Worm (Caenorhabditis elegans): ENCODE data around the gene nspb-3.

Gene nspb-3

ce11 chrIV:6556624-6557368 lies 38.0 kb downstream of the nspb-3 start, which contains the start of gene try-3 (continued):
- TF ChIP-seq R02D3.7 (tag; optimal IDR thresholded peaks at IDR 0.05) (no peak), hlh-30 (tag; optimal IDR thresholded peaks at IDR 0.05; ENCODE audit: insufficient read depth) (peak; percentile 68), lim-7 (GFP tag; IDR thresholded peaks at IDR 0.05) (peak; percentile 97), daf-8 (GFP tag; IDR thresholded peaks at IDR 0.05) (0 out of 2 replicates have a peak, but pooled peaks have one; percentile 15), mxl-2 (GFP tag; conservative IDR thresholded peaks at IDR 0.05) (0 out of 2 replicates have a peak, but pooled peaks have one; percentile 16), nhr-237 (tag; optimal IDR thresholded peaks at IDR 0.05) (no peak), hmg-1.1 (GFP tag; IDR thresholded peaks at IDR 0.05) (peak; percentile 88), jun-1 (tag; optimal IDR thresholded peaks at IDR 0.05) (no peak), hlh-11 (tag; optimal IDR thresholded peaks at IDR 0.05) (peak; percentile 72), gei-8 (GFP tag; optimal IDR thresholded peaks at IDR 0.05) (peak; percentile 73), Y48G9A.11 (GFP tag; IDR thresholded peaks at IDR 0.05) (peak; percentile 76), T20F7.1 (GFP tag; optimal IDR thresholded peaks at IDR 0.05) (no peak), tag-97 (GFP tag; IDR thresholded peaks at IDR 0.05) (no peak), F26F4.8 (GFP tag; conservative IDR thresholded peaks at IDR 0.05) (peak; percentile 76), F37D6.2 (tag; optimal IDR thresholded peaks at IDR 0.05) (peak; percentile 22), dmd-6 (GFP tag; IDR thresholded peaks at IDR 0.05) (peak; percentile 66), nhr-25 (tag; optimal IDR thresholded peaks at IDR 0.05; ENCODE audit: borderline replicate concordance, insufficient read depth) (no peak)

ce11 chrIV:6555388-6556330 lies 39.1 kb downstream of the nspb-3 start, which contains the start of gene paqr-1:
paqr-1 (minus strand) TSS chrIV:6555438.
- TF ChIP-seq hif-1 (tag; optimal IDR thresholded peaks at IDR 0.05), result no peak
- TF ChIP-seq F49E8.2 (tag; optimal IDR thresholded peaks at IDR 0.05; ENCODE audit: borderline replicate concordance), result no peak
- peak in 1 of 2 experiments; percentile 43 for TF ChIP-seq lsy-2 (tag; optimal IDR thresholded peaks at IDR 0.05)
- no peak for TF ChIP-seq zip-11 (GFP tag; IDR thresholded peaks at IDR 0.05)
- TF ChIP-seq zip-2 (tag; optimal IDR thresholded peaks at IDR 0.05), result no peak
- 0 out of 2 replicates have a peak, but pooled peaks have one; percentile 22 for TF ChIP-seq lin-38 (GFP tag; IDR thresholded peaks at IDR 0.05)
- no peak for TF ChIP-seq jun-1 (tag; optimal IDR thresholded peaks at IDR 0.05)
- TF ChIP-seq madf-9 (GFP tag; conservative IDR thresholded peaks at IDR 0.05), result no peak
- TF ChIP-seq hlh-11 (tag; optimal IDR thresholded peaks at IDR 0.05), result peak; percentile 21
- TF ChIP-seq pha-4 (GFP tag; IDR thresholded peaks at IDR 0.05), result no peak
- TF ChIP-seq pha-4 (tag; optimal IDR thresholded peaks at IDR 0.05), result no peak
- TF ChIP-seq set-16 (GFP tag; IDR thresholded peaks at IDR 0.05), result no peak
- TF ChIP-seq daf-12 (tag; optimal IDR thresholded peaks at IDR 0.05), result no peak
- peak; percentile 80 for TF ChIP-seq cey-2 (tag; optimal IDR thresholded peaks at IDR 0.05; ENCODE audit: borderline replicate concordance, insufficient read depth)
- no peak for TF ChIP-seq tra-1 (GFP tag; IDR thresholded peaks at IDR 0.05)
- TF ChIP-seq vab-7 (GFP tag; IDR thresholded peaks at IDR 0.05), result no peak
- TF ChIP-seq nhr-237 (tag; optimal IDR thresholded peaks at IDR 0.05), result no peak
- peak; percentile 49 for TF ChIP-seq mxl-3 (GFP tag; optimal IDR thresholded peaks at IDR 0.05)
- TF ChIP-seq dmd-9 (GFP tag; IDR thresholded peaks at IDR 0.05), result no peak
- no peak for TF ChIP-seq ceh-28 (tag; optimal IDR thresholded peaks at IDR 0.05)
- no peak for TF ChIP-seq skn-1 (tag; optimal IDR thresholded peaks at IDR 0.05)
- TF ChIP-seq mdl-1 (tag; optimal IDR thresholded peaks at IDR 0.05), result peak in 1 of 2 experiments; percentile 74
- no peak for TF ChIP-seq T26A8.4 (GFP tag; IDR thresholded peaks at IDR 0.05)
- TF ChIP-seq ztf-7 (tag; optimal IDR thresholded peaks at IDR 0.05), result no peak
- no peak for TF ChIP-seq Y5F2A.4 (GFP tag; optimal IDR thresholded peaks at IDR 0.05)
- TF ChIP-seq attf-4 (tag; optimal IDR thresholded peaks at IDR 0.05), result no peak
- no peak for TF ChIP-seq spr-1 (tag; optimal IDR thresholded peaks at IDR 0.05)
- TF ChIP-seq hmg-1.1 (GFP tag; IDR thresholded peaks at IDR 0.05), result 0 out of 2 replicates have a peak, but pooled peaks have one; percentile 19
- TF ChIP-seq fkh-10 (GFP tag; optimal IDR thresholded peaks at IDR 0.05), result no peak
- no peak for TF ChIP-seq daf-8 (GFP tag; IDR thresholded peaks at IDR 0.05)
- no peak for TF ChIP-seq nhr-28 (tag; optimal IDR thresholded peaks at IDR 0.05)
- peak; percentile 56 for TF ChIP-seq dve-1 (tag; optimal IDR thresholded peaks at IDR 0.05; ENCODE audit: insufficient read depth)
- TF ChIP-seq lin-39 (tag; optimal IDR thresholded peaks at IDR 0.05), result no peak

All from whole organism, L4 larva.